Fruit fly (Drosophila melanogaster): Measurements from ENCODE around the gene RpS10a.

RpS10a gene

DNA sequence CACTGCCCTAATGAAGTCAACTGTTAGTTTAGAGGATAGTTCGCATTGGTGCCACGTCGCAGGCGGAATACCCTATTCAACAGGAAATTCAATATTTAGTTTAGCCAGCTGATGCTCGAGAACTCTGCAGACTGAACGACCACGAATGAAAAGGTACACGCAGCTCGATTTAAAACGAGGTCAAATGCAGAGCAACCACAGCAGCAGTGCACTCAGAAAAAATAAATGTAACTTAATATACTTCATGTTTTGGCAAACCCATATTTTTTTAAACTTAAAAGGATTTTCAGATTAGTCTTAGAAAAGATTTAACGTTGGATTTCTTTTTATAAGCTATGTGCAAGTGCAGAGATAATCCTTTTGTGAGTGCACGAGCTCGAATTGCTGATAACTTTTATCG is 2.5 kb downstream of the RpS10a start (continued):
- TF ChIP-seq CG5953 (GFP tag; IDR thresholded peaks at IDR 0.05) (no peak), kni (GFP tag; optimal IDR thresholded peaks at IDR 0.05) (no peak), CG11456 (GFP tag; IDR thresholded peaks at IDR 0.05) (no peak), seq (GFP tag; IDR thresholded peaks at IDR 0.05) (no peak), sens (GFP tag) (peak; percentile 26), Tbp (GFP tag; optimal IDR thresholded peaks at IDR 0.05) (no peak), CG18599 (GFP tag; optimal IDR thresholded peaks at IDR 0.05) (no peak), repo (GFP tag; optimal IDR thresholded peaks at IDR 0.05) (no peak), CG31441 (GFP tag; IDR thresholded peaks at IDR 0.05) (no peak), bcd (GFP tag; optimal IDR thresholded peaks at IDR 0.05) (no peak), Adf1 (GFP tag; IDR thresholded peaks at IDR 0.05) (no peak), stwl (tag; optimal IDR thresholded peaks at IDR 0.05) (no peak), eve (GFP tag; optimal IDR thresholded peaks at IDR 0.05) (no peak), Myb (GFP tag; optimal IDR thresholded peaks at IDR 0.05) (no peak), ATbp (GFP tag; optimal IDR thresholded peaks at IDR 0.05) (peak; percentile 8), NK7.1 (GFP tag; optimal IDR thresholded peaks at IDR 0.05) (no peak), sug (tag; optimal IDR thresholded peaks at IDR 0.05) (no peak), Fer1 (GFP tag; optimal IDR thresholded peaks at IDR 0.05) (no peak), tap (tag; optimal IDR thresholded peaks at IDR 0.05) (no peak), CG31365 (tag; optimal IDR thresholded peaks at IDR 0.05) (no peak), CG2129 (GFP tag; IDR thresholded peaks at IDR 0.05; ENCODE audit: partially characterized antibody) (no peak), CG8359 (GFP tag; optimal IDR thresholded peaks at IDR 0.05; ENCODE audit: borderline replicate concordance) (no peak), CG6689 (GFP tag; IDR thresholded peaks at IDR 0.05) (no peak), CG7839 (tag; optimal IDR thresholded peaks at IDR 0.05) (no peak), jumu (GFP tag; optimal IDR thresholded peaks at IDR 0.05) (no peak), CG8089 (GFP tag; optimal IDR thresholded peaks at IDR 0.05) (no peak), en (GFP tag; optimal IDR thresholded peaks at IDR 0.05) (no peak), insv (GFP tag; optimal IDR thresholded peaks at IDR 0.05) (no peak), BtbVII (GFP tag; optimal IDR thresholded peaks at IDR 0.05) (no peak), fru (optimal IDR thresholded peaks at IDR 0.05) (no peak), Max (GFP tag; optimal IDR thresholded peaks at IDR 0.05) (no peak), gem (tag; optimal IDR thresholded peaks at IDR 0.05) (peak; percentile 17), CG11560 (tag; IDR thresholded peaks at IDR 0.05) (no peak), Blimp-1 (GFP tag; optimal IDR thresholded peaks at IDR 0.05) (peak; percentile 35), Bdp1 (GFP tag; optimal IDR thresholded peaks at IDR 0.05) (no peak), twi (tag; optimal IDR thresholded peaks at IDR 0.05) (no peak), CG3065 (GFP tag; optimal IDR thresholded peaks at IDR 0.05) (no peak), CG14014 (GFP tag; IDR thresholded peaks at IDR 0.05) (0 out of 2 replicates have a peak, but pooled peaks have one; percentile 17), ci (GFP tag; IDR thresholded peaks at IDR 0.05) (no peak), CG5245 (GFP tag; optimal IDR thresholded peaks at IDR 0.05) (no peak), D19A (tag; optimal IDR thresholded peaks at IDR 0.05) (peak; percentile 81), D19B (GFP tag; optimal IDR thresholded peaks at IDR 0.05) (no peak), CG14441 (GFP tag; IDR thresholded peaks at IDR 0.05) (no peak), pnt (GFP tag; optimal IDR thresholded peaks at IDR 0.05) (no peak), CG11695 (GFP tag; IDR thresholded peaks at IDR 0.05) (no peak), Elba2 (GFP tag; optimal IDR thresholded peaks at IDR 0.05) (no peak), hbn (GFP tag; IDR thresholded peaks at IDR 0.05; ENCODE audit: partially characterized antibody) (no peak), gcm (GFP tag; optimal IDR thresholded peaks at IDR 0.05) (no peak), TFAM (GFP tag; optimal IDR thresholded peaks at IDR 0.05) (no peak), CG30020 (tag; optimal IDR thresholded peaks at IDR 0.05) (no peak), ttk (GFP tag; IDR thresholded peaks at IDR 0.05) (no peak), CG7963 (GFP tag; IDR thresholded peaks at IDR 0.05; ENCODE audit: partially characterized antibody) (no peak), Mes4 (GFP tag; optimal IDR thresholded peaks at IDR 0.05) (no peak)
